2 fruit fly cellular contexts compared by ENCODE assay signal in genomic region chr2L:14368833-14369232, dm6.
TF ChIP-seq lines count a peak whose summit lies in the region.

No protein-coding gene starts in this region.

- no peak for TF ChIP-seq CTCF in whole organism, embryonic (GFP tag; optimal IDR thresholded peaks at IDR 0.05; lab: Kevin White, UChicago)

TF ChIP-seq in whole organism, embryonic, 481 proteins besides CTCF, POLR2A, EP300 and RAD21:
- peak; percentile 28; the same call in 1 of the 3 replicates for TF ChIP-seq row (GFP tag; IDR thresholded peaks at IDR 0.05; lab: Robert Waterston, UW)
- no peak for TF ChIP-seq Dip2 (GFP tag; IDR thresholded peaks at IDR 0.05; lab: Robert Waterston, UW)
- TF ChIP-seq CG34376 (GFP tag; optimal IDR thresholded peaks at IDR 0.05; lab: Kevin White, UChicago), result no peak
- peak; percentile 58 for TF ChIP-seq Med (GFP tag; lab: Kevin White, UChicago)

TF ChIP-seq in whole organism, prepupa, 60 proteins besides CTCF, POLR2A, EP300 and RAD21:
- TF ChIP-seq svp (GFP tag; lab: Kevin White, UChicago) (no peak), Eip78C (GFP tag; lab: Kevin White, UChicago) (peak; percentile 57), lz (GFP tag; optimal IDR thresholded peaks at IDR 0.05; lab: Kevin White, UChicago) (no peak), CG6276 (GFP tag; optimal IDR thresholded peaks at IDR 0.05; lab: Kevin White, UChicago) (no peak), Sox15 (GFP tag; optimal IDR thresholded peaks at IDR 0.05; lab: Kevin White, UChicago) (no peak), Sox102F (GFP tag; optimal IDR thresholded peaks at IDR 0.05; lab: Kevin White, UChicago) (no peak), ss (GFP tag; optimal IDR thresholded peaks at IDR 0.05; lab: Kevin White, UChicago) (peak in 1 of 2 experiments; percentile 1), vri (GFP tag; optimal IDR thresholded peaks at IDR 0.05; lab: Kevin White, UChicago) (no peak), fd85E (GFP tag; optimal IDR thresholded peaks at IDR 0.05; lab: Kevin White, UChicago) (no peak), Gug (GFP tag; IDR thresholded peaks at IDR 0.05; lab: Robert Waterston, UW) (no peak)
